Worm (Caenorhabditis elegans) whole organism, mixed stage, embryonic: ENCODE results near the gene acr-5.

Experiments used
- snpc-4 ChIP-seq: fragments of 150-350 bp; optimal IDR thresholded peaks from 2 replicates; lab custom pipeline; 2014; ENCODE audit warnings: missing biosample characterization, missing genetic modification characterization
- unc-39 ChIP-seq: fragments of 150-350 bp; optimal IDR thresholded peaks from 2 replicates; lab custom pipeline; 2014; ENCODE audit warnings: missing biosample characterization, missing genetic modification characterization
- unc-62 ChIP-seq: fragments of 150-350 bp; optimal IDR thresholded peaks from 2 replicates; lab custom pipeline; 2014; ENCODE audit warnings: missing biosample characterization, missing genetic modification reagents, missing genetic modification characterization
- ztf-11 ChIP-seq: fragments of 150-350 bp; optimal IDR thresholded peaks from 2 replicates; lab custom pipeline; 2014; ENCODE audit warnings: missing biosample characterization, missing genetic modification characterization

ce11 chrIII:6514673-6515072 lies at the start of gene acr-5:
- no peak for TF ChIP-seq unc-39
- TF ChIP-seq unc-62 (GFP tag; lab: Kevin White, UChicago) = no peak
- TF ChIP-seq snpc-4 (tag; lab: Kevin White, UChicago) = no peak
- no peak for TF ChIP-seq ztf-11
